Worm (Caenorhabditis elegans) whole organism, early embryonic: ENCODE measurements around the gene idh-1.

ENCODE experiments used
- flt-1 ChIP-seq: fragments of 200-800 bp; sonication (Bioruptor generic); IDR thresholded peaks from 2 replicates; pipeline ENCODE4 v1.3.6; 2022; ENCODE audit warnings: missing genetic modification characterization, missing compliant biosample characterization
- hmg-4 ChIP-seq: fragments of 200-800 bp; sonication (Bioruptor generic); optimal IDR thresholded peaks from 2 replicates; lab custom pipeline; 2018; ENCODE audit warnings: mild to moderate bottlenecking, missing genetic modification characterization, missing compliant biosample characterization

ce11 chrIV:9403761-9404420, 37.0 kb downstream of the idh-1 start:
- TF ChIP-seq flt-1 (GFP tag; lab: Robert Waterston, UW) (no peak), hmg-4 (GFP tag; lab: Kevin White, UChicago) (no peak)
